Fruit fly (Drosophila melanogaster): Measurements from ENCODE around the gene CG43739.
A peak's percentile ranks its signal among the peaks of the same experiment; 100 is the strongest.

CG43739 gene

dm6 chr2L:20881353-20882079 lies 37.2 kb downstream of the CG43739 start (continued):
- TF ChIP-seq CG14860 (GFP tag; IDR thresholded peaks at IDR 0.05; ENCODE audit: partially characterized antibody) (no peak), tx (GFP tag; optimal IDR thresholded peaks at IDR 0.05) (no peak), Optix (GFP tag; IDR thresholded peaks at IDR 0.05) (no peak; the same call in 2 of the 3 replicates), CG4820 (GFP tag; optimal IDR thresholded peaks at IDR 0.05) (peak; percentile 26), gt (GFP tag; IDR thresholded peaks at IDR 0.05) (no peak), CG13894 (tag; optimal IDR thresholded peaks at IDR 0.05) (peak; percentile 59), CG7357 (GFP tag; IDR thresholded peaks at IDR 0.05) (peak; percentile 60; the same call in 2 of the 3 replicates), maf-S (GFP tag; optimal IDR thresholded peaks at IDR 0.05) (no peak), CG31224 (GFP tag; IDR thresholded peaks at IDR 0.05) (peak; percentile 59), ken (GFP tag; IDR thresholded peaks at IDR 0.05) (0 out of 3 replicates have a peak, but pooled peaks have one; percentile 33), CG1603 (tag; optimal IDR thresholded peaks at IDR 0.05) (no peak), CG9797 (GFP tag; optimal IDR thresholded peaks at IDR 0.05) (no peak), CG7839 (tag; optimal IDR thresholded peaks at IDR 0.05) (peak; percentile 65), Camta (GFP tag; optimal IDR thresholded peaks at IDR 0.05) (no peak), CkIIα-i1 (GFP tag; IDR thresholded peaks at IDR 0.05) (no peak), Sin3A (optimal IDR thresholded peaks at IDR 0.05) (no peak), stc (GFP tag; IDR thresholded peaks at IDR 0.05) (no peak; the same call in 1 of the 2 replicates), tgo (GFP tag; IDR thresholded peaks at IDR 0.05) (no peak), CG30431 (GFP tag; optimal IDR thresholded peaks at IDR 0.05) (no peak), fd64A (GFP tag; optimal IDR thresholded peaks at IDR 0.05) (no peak), Oaz (GFP tag; IDR thresholded peaks at IDR 0.05) (no peak), Dip2 (GFP tag; IDR thresholded peaks at IDR 0.05) (no peak), CG1233 (GFP tag; optimal IDR thresholded peaks at IDR 0.05) (no peak), rib (GFP tag; IDR thresholded peaks at IDR 0.05) (peak; percentile 74), CG8924 (tag; optimal IDR thresholded peaks at IDR 0.05) (no peak), nom (GFP tag; optimal IDR thresholded peaks at IDR 0.05) (peak; percentile 18), CG4707 (GFP tag; optimal IDR thresholded peaks at IDR 0.05) (no peak), esg (GFP tag; conservative IDR thresholded peaks at IDR 0.05) (peak; percentile 52), CG10209 (GFP tag; optimal IDR thresholded peaks at IDR 0.05) (peak; percentile 44), Blimp-1 (GFP tag; optimal IDR thresholded peaks at IDR 0.05) (peak; percentile 22), CG9932 (GFP tag; IDR thresholded peaks at IDR 0.05) (peak; percentile 84), ssp (GFP tag; IDR thresholded peaks at IDR 0.05) (no peak), CG11696 (GFP tag; IDR thresholded peaks at IDR 0.05) (peak; percentile 53; the same call in 1 of the 2 replicates), Hr51 (GFP tag; optimal IDR thresholded peaks at IDR 0.05) (peak in 1 of 2 experiments; percentile 36), CG11085 (GFP tag; IDR thresholded peaks at IDR 0.05) (peak; percentile 50; the same call in 1 of the 2 replicates), Hmr (GFP tag; optimal IDR thresholded peaks at IDR 0.05) (peak; percentile 73), Awh (GFP tag; IDR thresholded peaks at IDR 0.05) (peak; percentile 32; the same call in 1 of the 2 replicates), cwo (GFP tag; optimal IDR thresholded peaks at IDR 0.05) (peak; percentile 76), lab (GFP tag; optimal IDR thresholded peaks at IDR 0.05) (peak; percentile 86), slbo (GFP tag; IDR thresholded peaks at IDR 0.05) (peak; percentile 91), jigr1 (GFP tag; IDR thresholded peaks at IDR 0.05) (no peak), gsb-n (tag; optimal IDR thresholded peaks at IDR 0.05) (no peak), CG4854 (GFP tag; optimal IDR thresholded peaks at IDR 0.05) (no peak), gfzf (GFP tag; optimal IDR thresholded peaks at IDR 0.05) (no peak), nau (GFP tag; optimal IDR thresholded peaks at IDR 0.05) (no peak), tna (GFP tag; IDR thresholded peaks at IDR 0.05; ENCODE audit: partially characterized antibody) (no peak), CG9609 (GFP tag; optimal IDR thresholded peaks at IDR 0.05) (peak; percentile 23), CG10654 (GFP tag; optimal IDR thresholded peaks at IDR 0.05) (peak; percentile 29), CG8388 (GFP tag; optimal IDR thresholded peaks at IDR 0.05) (peak; percentile 18)
